Worm (Caenorhabditis elegans) whole organism, young adult: ENCODE measurements around the gene F55G1.6.
A peak's percentile ranks its signal among the peaks of the same experiment; 100 is the strongest.
"Not testable (repeated sequence)": the region's sequence is repeated elsewhere in the genome, so short reads cannot be mapped to it uniquely, and the experiment has no call there.

Experiments
- B0019.2 ChIP-seq: fragments of 200-800 bp; sonication (Bioruptor generic); conservative IDR thresholded peaks from 2 replicates; pipeline ENCODE4 v1.3.6; 2022; ENCODE audit warnings: missing genetic modification reagents, missing genetic modification characterization, missing compliant biosample characterization
- B0336.3 ChIP-seq: fragments of 200-800 bp; sonication (Bioruptor generic); IDR thresholded peaks from 2 replicates; pipeline ENCODE4 v1.3.6; 2022; ENCODE audit warnings: missing genetic modification characterization, missing compliant biosample characterization
- C17E4.6 ChIP-seq: fragments of 200-800 bp; sonication (Bioruptor generic); IDR thresholded peaks from 2 replicates; pipeline ENCODE4 v1.3.6; 2022; ENCODE audit warnings: missing genetic modification reagents, missing genetic modification characterization, missing compliant biosample characterization
- F10E7.11 ChIP-seq: sonication (generic microtip); optimal IDR thresholded peaks from 2 replicates; lab custom pipeline; 2017; ENCODE audit warnings: mild to moderate bottlenecking, missing genetic modification characterization, moderate library complexity, missing compliant biosample characterization
- F22D6.2 ChIP-seq: sonication (generic microtip); optimal IDR thresholded peaks from 2 replicates; lab custom pipeline; 2016; ENCODE audit warnings: mild to moderate bottlenecking, missing genetic modification characterization, missing compliant biosample characterization
- F23B12.7 ChIP-seq: sonication (generic microtip); optimal IDR thresholded peaks from 2 replicates; lab custom pipeline; 2017; ENCODE audit warnings: missing genetic modification characterization, mild to moderate bottlenecking, missing compliant biosample characterization, antibody characterized with exemption, moderate library complexity; ENCODE audit not compliant: insufficient read depth
- F57C9.4 ChIP-seq: sonication (generic microtip); optimal IDR thresholded peaks from 2 replicates; lab custom pipeline; 2017; ENCODE audit warnings: mild to moderate bottlenecking, missing genetic modification characterization, missing compliant biosample characterization
- T07F8.4 ChIP-seq: sonication (generic microtip); optimal IDR thresholded peaks from 2 replicates; lab custom pipeline; 2016; ENCODE audit warnings: mild to moderate bottlenecking, missing genetic modification characterization, moderate library complexity, missing compliant biosample characterization
- Y56A3A.18 ChIP-seq: fragments of 200-800 bp; sonication (Bioruptor generic); IDR thresholded peaks from 2 replicates; pipeline ENCODE4 v1.3.6; 2022; ENCODE audit warnings: missing genetic modification reagents, missing genetic modification characterization, missing compliant biosample characterization
- Y95B8A.8 ChIP-seq: fragments of 200-800 bp; sonication (Bioruptor generic); IDR thresholded peaks from 2 replicates; pipeline ENCODE4 v1.3.6; 2022; ENCODE audit warnings: missing genetic modification reagents, missing genetic modification characterization, missing compliant biosample characterization
- ZK185.1 ChIP-seq: sonication (generic microtip); optimal IDR thresholded peaks from 2 replicates; lab custom pipeline; 2016; ENCODE audit warnings: mild to moderate bottlenecking, missing genetic modification characterization, missing compliant biosample characterization; ENCODE audit not compliant: poor library complexity, severe bottlenecking
- ama-1 ChIP-seq, 3 experiments: fragments of 150-350 bp in 1 of 3; sonication (generic microtip) in 2 of 3; optimal IDR thresholded peaks; 2 replicates each; lab custom pipeline; 2014 to 2018; ENCODE audit warnings: missing biosample characterization in 2 of 3, missing genetic modification characterization in 2 of 3, missing genetic modification reagents in 2 of 3
- aptf-2 ChIP-seq: fragments of 200-800 bp; sonication (Bioruptor generic); conservative IDR thresholded peaks from 2 replicates; pipeline ENCODE4 v1.3.6; 2022; ENCODE audit warnings: missing genetic modification reagents, missing genetic modification characterization, missing compliant biosample characterization
- aptf-3 ChIP-seq: fragments of 200-800 bp; sonication (Bioruptor generic); IDR thresholded peaks from 2 replicates; pipeline ENCODE4 v1.3.6; 2022; ENCODE audit warnings: missing genetic modification characterization, missing compliant biosample characterization
- atf-7 ChIP-seq: sonication (generic microtip); optimal IDR thresholded peaks from 2 replicates; lab custom pipeline; 2017; ENCODE audit warnings: mild to moderate bottlenecking, missing genetic modification characterization, missing compliant biosample characterization
- bed-2 ChIP-seq: fragments of 200-800 bp; sonication (Bioruptor generic); IDR thresholded peaks from 2 replicates; pipeline ENCODE4 v1.3.6; 2022; ENCODE audit warnings: missing genetic modification reagents, missing genetic modification characterization, missing compliant biosample characterization
- cebp-1 ChIP-seq, 2 experiments: fragments of 200-800 bp in 1 of 2; sonication (Bioruptor generic) in 1 of 2; sonication (generic microtip) in 1 of 2; IDR thresholded peaks in 1 of 2; optimal IDR thresholded peaks in 1 of 2; 2 replicates each; pipeline versions ENCODE4 v1.3.6 to Lab custom; 2017 to 2022; ENCODE audit warnings: missing compliant biosample characterization in 2 of 2, missing genetic modification characterization in 2 of 2, mild to moderate bottlenecking in 1 of 2, missing genetic modification reagents in 1 of 2, moderate library complexity in 1 of 2
- cebp-2 ChIP-seq: fragments of 200-800 bp; sonication (Bioruptor generic); IDR thresholded peaks from 2 replicates; pipeline ENCODE4 v1.3.6; 2022; ENCODE audit warnings: missing genetic modification characterization, missing compliant biosample characterization
- ceh-91 ChIP-seq: fragments of 200-800 bp; sonication (Bioruptor generic); IDR thresholded peaks from 2 replicates; pipeline ENCODE4 v1.3.6; 2022; ENCODE audit warnings: missing genetic modification reagents, missing genetic modification characterization, missing compliant biosample characterization
- dox-1 ChIP-seq: fragments of 200-800 bp; sonication (Bioruptor generic); IDR thresholded peaks from 2 replicates; pipeline ENCODE4 v1.3.6; 2022; ENCODE audit warnings: missing genetic modification reagents, missing genetic modification characterization, missing compliant biosample characterization
- dpl-1 ChIP-seq: fragments of 150-350 bp; optimal IDR thresholded peaks from 2 replicates; lab custom pipeline; 2014; ENCODE audit warnings: missing biosample characterization, missing genetic modification reagents, missing genetic modification characterization
- efl-1 ChIP-seq: fragments of 150-350 bp; optimal IDR thresholded peaks from 2 replicates; lab custom pipeline; 2014; ENCODE audit warnings: missing biosample characterization, missing genetic modification reagents, missing genetic modification characterization
- egl-44 ChIP-seq: fragments of 200-800 bp; sonication (Bioruptor generic); IDR thresholded peaks from 2 replicates; pipeline ENCODE4 v1.3.6; 2022; ENCODE audit warnings: missing genetic modification reagents, missing genetic modification characterization, missing compliant biosample characterization
- egrh-3 ChIP-seq: fragments of 200-800 bp; sonication (Bioruptor generic); IDR thresholded peaks from 2 replicates; pipeline ENCODE4 v1.3.6; 2022; ENCODE audit warnings: missing genetic modification reagents, missing genetic modification characterization, missing compliant biosample characterization
- ekl-4 ChIP-seq: fragments of 200-800 bp; sonication (Bioruptor generic); IDR thresholded peaks from 2 replicates; pipeline ENCODE4 v1.3.6; 2022; ENCODE audit warnings: missing genetic modification reagents, missing genetic modification characterization, missing compliant biosample characterization
- gei-17 ChIP-seq: fragments of 200-800 bp; sonication (Bioruptor generic); optimal IDR thresholded peaks from 2 replicates; lab custom pipeline; 2018; ENCODE audit warnings: mild to moderate bottlenecking, missing genetic modification characterization, missing compliant biosample characterization
- hlh-26 ChIP-seq: fragments of 200-800 bp; sonication (Bioruptor generic); conservative IDR thresholded peaks from 2 replicates; pipeline ENCODE4 v1.3.6; 2022; ENCODE audit warnings: missing genetic modification reagents, missing genetic modification characterization, missing compliant biosample characterization
- hmg-20 ChIP-seq: fragments of 200-800 bp; sonication (Bioruptor generic); IDR thresholded peaks from 2 replicates; pipeline ENCODE4 v1.3.6; 2022; ENCODE audit warnings: missing genetic modification reagents, missing genetic modification characterization, missing compliant biosample characterization
- lag-1 ChIP-seq: fragments of 200-800 bp; sonication (Bioruptor generic); IDR thresholded peaks from 2 replicates; pipeline ENCODE4 v1.3.6; 2022; ENCODE audit warnings: missing genetic modification reagents, missing genetic modification characterization, missing compliant biosample characterization
- let-607 ChIP-seq, 2 experiments: fragments of 200-800 bp in 1 of 2; sonication (Bioruptor generic) in 1 of 2; sonication (generic microtip) in 1 of 2; optimal IDR thresholded peaks; 2 replicates each; lab custom pipeline; 2016 to 2018; ENCODE audit warnings: mild to moderate bottlenecking in 2 of 2, missing compliant biosample characterization in 2 of 2, missing genetic modification characterization in 2 of 2, moderate library complexity in 2 of 2, missing genotype in 1 of 2
- lin-26 ChIP-seq: fragments of 200-800 bp; sonication (Bioruptor generic); IDR thresholded peaks from 2 replicates; pipeline ENCODE4 v1.3.6; 2022; ENCODE audit warnings: missing genetic modification reagents, missing genetic modification characterization, missing compliant biosample characterization
- lin-40 ChIP-seq: sonication (generic microtip); optimal IDR thresholded peaks from 2 replicates; lab custom pipeline; 2016; ENCODE audit warnings: missing genetic modification characterization, mild to moderate bottlenecking, missing compliant biosample characterization, missing genotype, missing genetic modification reagents
- madf-8 ChIP-seq: fragments of 200-800 bp; sonication (Bioruptor generic); conservative IDR thresholded peaks from 2 replicates; pipeline ENCODE4 v1.3.6; 2022; ENCODE audit warnings: missing genetic modification reagents, missing genetic modification characterization, missing compliant biosample characterization
- nfyb-1 ChIP-seq: fragments of 200-800 bp; sonication (Bioruptor generic); IDR thresholded peaks from 2 replicates; pipeline ENCODE4 v1.3.6; 2022; ENCODE audit warnings: missing genetic modification reagents, missing genetic modification characterization, missing compliant biosample characterization
- nhr-90 ChIP-seq: sonication (generic microtip); optimal IDR thresholded peaks from 2 replicates; lab custom pipeline; 2016; ENCODE audit warnings: missing genotype, mild to moderate bottlenecking, missing genetic modification characterization, missing compliant biosample characterization
- rcor-1 ChIP-seq: fragments of 200-800 bp; sonication (Bioruptor generic); IDR thresholded peaks from 2 replicates; pipeline ENCODE4 v1.3.6; 2022; ENCODE audit warnings: missing genetic modification reagents, missing genetic modification characterization, missing compliant biosample characterization
- repo-1 ChIP-seq: sonication (generic microtip); optimal IDR thresholded peaks from 2 replicates; lab custom pipeline; 2017; ENCODE audit warnings: mild to moderate bottlenecking, missing genetic modification characterization, missing compliant biosample characterization
- sea-2 ChIP-seq: fragments of 200-800 bp; sonication (Bioruptor generic); IDR thresholded peaks from 2 replicates; pipeline ENCODE4 v1.3.6; 2022; ENCODE audit warnings: missing genetic modification characterization, missing compliant biosample characterization
- snpc-3.4 ChIP-seq: sonication (generic microtip); optimal IDR thresholded peaks from 2 replicates; lab custom pipeline; 2017; ENCODE audit warnings: missing genetic modification characterization, mild to moderate bottlenecking, missing compliant biosample characterization, antibody characterized with exemption, moderate library complexity, missing genotype, missing genetic modification reagents
- somi-1 ChIP-seq: fragments of 200-800 bp; sonication (Bioruptor generic); optimal IDR thresholded peaks from 2 replicates; lab custom pipeline; 2018; ENCODE audit warnings: mild to moderate bottlenecking, missing genetic modification characterization, missing compliant biosample characterization
- zfh-2 ChIP-seq: fragments of 200-800 bp; sonication (Bioruptor generic); conservative IDR thresholded peaks from 2 replicates; pipeline ENCODE4 v1.3.6; 2022; ENCODE audit warnings: missing genetic modification reagents, missing genetic modification characterization, missing compliant biosample characterization
- ztf-25 ChIP-seq: fragments of 200-800 bp; sonication (Bioruptor generic); IDR thresholded peaks from 2 replicates; pipeline ENCODE4 v1.3.6; 2022; ENCODE audit warnings: missing genetic modification reagents, missing genetic modification characterization, missing compliant biosample characterization

Gene F55G1.6

ce11 chrIV:7485565-7486200 is 12.4 kb downstream of the F55G1.6 start (continued):
- TF ChIP-seq cebp-1 (GFP tag; IDR thresholded peaks at IDR 0.05; lab: Robert Waterston, UW); ama-1 (optimal IDR thresholded peaks at IDR 0.05; lab: Kevin White, UChicago): not testable (repeated sequence)
- TF ChIP-seq cebp-1 (tag; optimal IDR thresholded peaks at IDR 0.05; lab: Kevin White, UChicago) (peak; percentile 5), snpc-3.4 (tag; lab: Kevin White, UChicago) (peak; percentile 49), ama-1 (GFP tag; optimal IDR thresholded peaks at IDR 0.05; lab: Kevin White, UChicago) (peak; percentile 32 to 33)

DNA sequence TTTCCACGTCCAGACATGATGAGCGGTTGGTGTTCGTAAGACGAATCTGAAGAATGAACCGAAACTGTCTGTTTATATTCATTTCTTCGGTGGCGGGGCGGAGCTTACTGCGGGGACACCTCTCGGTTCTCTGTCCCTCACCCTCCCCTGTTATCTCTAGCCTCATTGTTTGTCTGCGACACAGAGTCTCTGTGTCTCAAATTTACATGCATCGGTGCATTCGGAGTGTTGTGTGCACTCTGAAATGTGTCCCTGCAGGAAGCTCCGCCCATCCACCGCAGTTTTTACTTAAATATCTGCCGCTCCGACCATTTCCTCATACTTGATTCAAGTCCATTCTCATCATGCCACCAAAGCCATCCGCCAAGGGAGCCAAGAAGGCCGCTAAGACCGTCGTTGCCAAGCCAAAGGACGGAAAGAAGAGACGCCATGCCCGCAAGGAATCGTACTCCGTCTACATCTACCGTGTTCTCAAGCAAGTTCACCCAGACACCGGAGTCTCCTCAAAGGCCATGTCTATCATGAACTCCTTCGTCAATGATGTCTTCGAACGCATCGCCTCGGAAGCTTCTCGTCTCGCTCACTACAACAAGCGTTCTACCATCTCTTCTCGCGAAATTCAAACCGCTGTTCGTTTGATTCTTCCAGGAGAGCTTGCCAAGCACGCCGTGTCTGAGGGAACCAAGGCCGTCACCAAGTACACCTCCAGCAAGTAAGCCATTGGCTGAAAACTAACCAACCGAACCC is 13.1 kb downstream of the F55G1.6 start, which contains the start of the genes his-61 and his-62:
his-61 (minus strand) TSS at position 17 of the 747 bp plus-strand sequence.
his-62 (plus strand) TSS at position 345 of the 747 bp plus-strand sequence.
- TF ChIP-seq hmg-20 (GFP tag; lab: Robert Waterston, UW) (no peak), bed-2 (GFP tag; lab: Robert Waterston, UW) (no peak), ZK185.1 (tag; lab: Kevin White, UChicago) (peak; percentile 39), sea-2 (GFP tag; lab: Robert Waterston, UW) (no peak), efl-1 (GFP tag; lab: Kevin White, UChicago) (no peak), gei-17 (GFP tag; lab: Kevin White, UChicago) (no peak), rcor-1 (peak; percentile 9; the same call in 1 of the 2 replicates), atf-7 (tag; lab: Kevin White, UChicago) (no peak), aptf-3 (peak; percentile 62; the same call in 1 of the 2 replicates), ceh-91 (GFP tag; lab: Robert Waterston, UW) (peak; percentile 22), cebp-2 (GFP tag; lab: Robert Waterston, UW) (peak; percentile 62; the same call in 1 of the 2 replicates), let-607 (tag; optimal IDR thresholded peaks at IDR 0.05; lab: Kevin White, UChicago) (no peak), lin-40 (tag; lab: Kevin White, UChicago) (no peak), Y56A3A.18 (GFP tag; lab: Robert Waterston, UW) (no peak), C17E4.6 (GFP tag; lab: Robert Waterston, UW) (peak; percentile 32; the same call in 1 of the 2 replicates), dox-1 (GFP tag; lab: Robert Waterston, UW) (peak; percentile 82), madf-8 (GFP tag; lab: Robert Waterston, UW) (0 out of 2 replicates have a peak, but pooled peaks have one; percentile 26), T07F8.4 (no peak), F10E7.11 (no peak), egl-44 (GFP tag; lab: Robert Waterston, UW) (0 out of 2 replicates have a peak, but pooled peaks have one; percentile 58), zfh-2 (GFP tag; lab: Robert Waterston, UW) (no peak), F22D6.2 (tag; lab: Kevin White, UChicago) (no peak), somi-1 (GFP tag; lab: Kevin White, UChicago) (no peak), ama-1 (optimal IDR thresholded peaks at IDR 0.05; lab: Kevin White, UChicago) (no peak), ama-1 (GFP tag; optimal IDR thresholded peaks at IDR 0.05; lab: Kevin White, UChicago) (no peak), F57C9.4 (tag; lab: Kevin White, UChicago) (no peak), F23B12.7 (no peak), egrh-3 (GFP tag; lab: Robert Waterston, UW) (no peak), Y95B8A.8 (GFP tag; lab: Robert Waterston, UW) (0 out of 2 replicates have a peak, but pooled peaks have one; percentile 70), hlh-26 (GFP tag; lab: Robert Waterston, UW) (no peak), B0019.2 (no peak), B0336.3 (GFP tag; lab: Robert Waterston, UW) (peak; percentile 46; the same call in 1 of the 2 replicates), lag-1 (no peak), lin-26 (GFP tag; lab: Robert Waterston, UW) (peak; percentile 92), ekl-4 (GFP tag; lab: Robert Waterston, UW) (peak; percentile 39), nfyb-1 (GFP tag; lab: Robert Waterston, UW) (0 out of 2 replicates have a peak, but pooled peaks have one; percentile 22), dpl-1 (no peak), aptf-2 (GFP tag; lab: Robert Waterston, UW) (peak; percentile 87), nhr-90 (tag; lab: Kevin White, UChicago) (peak; percentile 42), ztf-25 (GFP tag; lab: Robert Waterston, UW) (no peak), repo-1 (no peak)
